Fruit fly (Drosophila melanogaster) whole organism, wandering third instar larva: Measurements from ENCODE around the gene Polr2H.
A peak's percentile ranks its signal among the peaks of the same experiment; 100 is the strongest.

Experiments
- Abd-B ChIP-seq: fragments of >200 bp; optimal IDR thresholded peaks from 2 replicates; lab custom pipeline; 2017; ENCODE audit warnings: missing biosample characterization, missing genetic modification characterization
- CG32264 ChIP-seq: fragments of 200-800 bp; sonication (Bioruptor generic); optimal IDR thresholded peaks from 2 replicates; lab custom pipeline; 2016; ENCODE audit warnings: missing biosample characterization, missing genetic modification characterization
- CrebA ChIP-seq: fragments of 200-800 bp; sonication (Bioruptor generic); optimal IDR thresholded peaks from 2 replicates; lab custom pipeline; 2016; ENCODE audit warnings: missing biosample characterization, mild to moderate bottlenecking, missing genetic modification characterization, borderline replicate concordance
- Dfd ChIP-seq: fragments of >200 bp; optimal IDR thresholded peaks from 2 replicates; lab custom pipeline; 2017; ENCODE audit warnings: missing biosample characterization, missing genetic modification characterization
- Dif ChIP-seq: fragments of 200-275, 200-300 bp; sonication (Bioruptor generic); optimal IDR thresholded peaks from 2 replicates; lab custom pipeline; 2018; ENCODE audit warnings: missing biosample characterization, missing genetic modification characterization; ENCODE audit not compliant: partially characterized antibody
- GATAd ChIP-seq: sonication (Bioruptor generic); optimal IDR thresholded peaks from 2 replicates; lab custom pipeline; 2016; ENCODE audit warnings: missing biosample characterization, missing genetic modification characterization
- HLH106 ChIP-seq: fragments of 200-800 bp; optimal IDR thresholded peaks from 3 replicates; lab custom pipeline; 2019; ENCODE audit warnings: missing biosample characterization, mild to moderate bottlenecking, missing genetic modification characterization, moderate library complexity
- Hr83 ChIP-seq: fragments of 200-300 bp; sonication (Bioruptor generic); optimal IDR thresholded peaks from 2 replicates; lab custom pipeline; 2016; ENCODE audit warnings: missing biosample characterization, mild to moderate bottlenecking, missing genetic modification characterization, moderate library complexity; ENCODE audit not compliant: poor library complexity, severe bottlenecking
- Jra ChIP-seq: sonication (Bioruptor generic); optimal IDR thresholded peaks from 2 replicates; lab custom pipeline; 2016; ENCODE audit warnings: missing biosample characterization, missing genetic modification characterization
- Myc ChIP-seq: fragments of >200 bp; optimal IDR thresholded peaks from 2 replicates; lab custom pipeline; 2017
- OdsH ChIP-seq: fragments of 200-800 bp; sonication (Bioruptor generic); optimal IDR thresholded peaks from 2 replicates; lab custom pipeline; 2016; ENCODE audit warnings: missing biosample characterization, mild to moderate bottlenecking, missing genetic modification characterization
- Rel ChIP-seq, 2 experiments: fragments of 200-800 bp; sonication (Bioruptor generic) in 1 of 2; optimal IDR thresholded peaks; 2 replicates in 1 of 2; 3 replicates in 1 of 2; lab custom pipeline; 2016 to 2019; ENCODE audit warnings: mild to moderate bottlenecking in 2 of 2, missing biosample characterization in 2 of 2, missing genetic modification characterization in 2 of 2, moderate library complexity in 1 of 2
- Sp1 ChIP-seq: fragments of 200-800 bp; sonication (Bioruptor generic); optimal IDR thresholded peaks from 3 replicates; lab custom pipeline; 2019; ENCODE audit warnings: missing biosample characterization, mild to moderate bottlenecking, missing genetic modification characterization, moderate library complexity
- Vsx2 ChIP-seq: fragments of 200-300, 225-300 bp; sonication (Bioruptor generic); optimal IDR thresholded peaks from 2 replicates; lab custom pipeline; 2018; ENCODE audit warnings: missing biosample characterization, missing genetic modification characterization; ENCODE audit not compliant: partially characterized antibody
- br ChIP-seq: fragments of 200-800 bp; sonication (Bioruptor generic); optimal IDR thresholded peaks from 2 replicates; lab custom pipeline; 2016; ENCODE audit warnings: missing biosample characterization, missing genetic modification characterization
- brk ChIP-seq: fragments of 200-800 bp; sonication (Bioruptor generic); optimal IDR thresholded peaks from 2 replicates; lab custom pipeline; 2016; ENCODE audit warnings: missing biosample characterization, mild to moderate bottlenecking, missing genetic modification characterization
- dl ChIP-seq, 2 experiments: fragments of 175-275, 200-275 bp in 1 of 2; fragments of 200-275 bp in 1 of 2; sonication (Bioruptor generic); optimal IDR thresholded peaks; lab custom pipeline; 2018; ENCODE audit warnings: mild to moderate bottlenecking in 2 of 2, missing biosample characterization in 2 of 2, missing genetic modification characterization in 2 of 2, moderate library complexity in 2 of 2; ENCODE audit not compliant: partially characterized antibody in 2 of 2, insufficient read depth in 1 of 2
- dmrt93B ChIP-seq: fragments of 200-800 bp; sonication (Bioruptor generic); optimal IDR thresholded peaks from 2 replicates; lab custom pipeline; 2018; ENCODE audit warnings: missing biosample characterization, mild to moderate bottlenecking, missing genetic modification characterization
- dsf ChIP-seq: sonication (Bioruptor generic); optimal IDR thresholded peaks from 2 replicates; lab custom pipeline; 2016; ENCODE audit warnings: missing biosample characterization, missing genetic modification characterization, borderline replicate concordance
- ey ChIP-seq: fragments of 200-800 bp; sonication (Bioruptor generic); optimal IDR thresholded peaks from 2 replicates; lab custom pipeline; 2016; ENCODE audit warnings: missing biosample characterization, missing genetic modification characterization
- foxo ChIP-seq, 2 experiments: fragments of 200-800 bp; sonication (Bioruptor generic); optimal IDR thresholded peaks; 2 replicates in 1 of 2; 3 replicates in 1 of 2; lab custom pipeline; 2016 to 2017; ENCODE audit warnings: missing biosample characterization in 2 of 2, missing genetic modification characterization in 2 of 2
- fru ChIP-seq: fragments of 200-800 bp; sonication (Bioruptor generic); optimal IDR thresholded peaks from 3 replicates; lab custom pipeline; 2016; ENCODE audit warnings: missing biosample characterization, mild to moderate bottlenecking, missing genetic modification characterization
- h ChIP-seq: fragments of 200-800 bp; sonication (Bioruptor generic); optimal IDR thresholded peaks from 3 replicates; lab custom pipeline; 2016; ENCODE audit warnings: missing biosample characterization, mild to moderate bottlenecking, missing genetic modification characterization
- jim ChIP-seq: fragments of 175-275, 200-325 bp; sonication (Bioruptor generic); optimal IDR thresholded peaks from 2 replicates; lab custom pipeline; 2016; ENCODE audit warnings: missing biosample characterization, mild to moderate bottlenecking, missing genetic modification characterization
- lola ChIP-seq: fragments of >200 bp; optimal IDR thresholded peaks from 2 replicates; lab custom pipeline; 2017; ENCODE audit warnings: missing biosample characterization, missing genetic modification characterization
- pan ChIP-seq: fragments of >200 bp; optimal IDR thresholded peaks from 2 replicates; lab custom pipeline; 2017
- rgr ChIP-seq: fragments of 200-800 bp; sonication (Bioruptor generic); optimal IDR thresholded peaks from 3 replicates; lab custom pipeline; 2016; ENCODE audit warnings: missing biosample characterization, mild to moderate bottlenecking, missing genetic modification characterization
- sage ChIP-seq: fragments of 200-800 bp; sonication (Bioruptor generic); optimal IDR thresholded peaks from 2 replicates; lab custom pipeline; 2016; ENCODE audit warnings: missing biosample characterization, mild to moderate bottlenecking, missing genetic modification characterization
- sv ChIP-seq: fragments of 200-800 bp; sonication (Bioruptor generic); optimal IDR thresholded peaks from 3 replicates; lab custom pipeline; 2016; ENCODE audit warnings: missing biosample characterization, missing genetic modification characterization
- tai ChIP-seq: sonication (Bioruptor generic); optimal IDR thresholded peaks from 2 replicates; lab custom pipeline; 2016; ENCODE audit warnings: missing biosample characterization, missing genetic modification characterization
- usp ChIP-seq: fragments of >200 bp; optimal IDR thresholded peaks from 2 replicates; lab custom pipeline; 2017; ENCODE audit warnings: missing biosample characterization, missing genetic modification characterization
- woc ChIP-seq: sonication (Bioruptor generic); optimal IDR thresholded peaks from 2 replicates; lab custom pipeline; 2016; ENCODE audit warnings: missing biosample characterization, mild to moderate bottlenecking, missing genetic modification characterization

The Polr2H gene

dm6 chr3L:21683942-21684341 is 44.8 kb upstream of the Polr2H start, which contains the start of gene Sfp78E:
Gene Sfp78E (minus strand): TSS chr3L:21684042.
- TF ChIP-seq lola (GFP tag; lab: Kevin White, UChicago) (no peak), ey (GFP tag; lab: Kevin White, UChicago) (no peak)

dm6 chr3L:21685753-21686152 is 43.0 kb upstream of the Polr2H start:
- TF ChIP-seq foxo (GFP tag; optimal IDR thresholded peaks at IDR 0.05; lab: Kevin White, UChicago) (peak in 1 of 2 experiments; percentile 1), GATAd (no peak)

- peak; percentile 58 for TF ChIP-seq Myc
- TF ChIP-seq woc, result peak; percentile 62
- TF ChIP-seq brk (GFP tag; lab: Kevin White, UChicago), result no peak
- TF ChIP-seq lola (GFP tag; lab: Kevin White, UChicago), result no peak
Measured at dm6 chr3L:21688607-21689129, 40.1 kb upstream of the Polr2H start.

- no peak for TF ChIP-seq Sp1 (GFP tag; lab: Kevin White, UChicago)
- TF ChIP-seq Vsx2, result no peak
- TF ChIP-seq Dfd (GFP tag; lab: Kevin White, UChicago), result no peak
- TF ChIP-seq dmrt93B (GFP tag; lab: Kevin White, UChicago), result no peak
- TF ChIP-seq dl (GFP tag; optimal IDR thresholded peaks at IDR 0.05; lab: Kevin White, UChicago; ENCODE audit: insufficient read depth in 1 of 2, partially characterized antibody in 2 of 2), result no peak
- no peak for TF ChIP-seq OdsH (GFP tag; lab: Kevin White, UChicago)
- TF ChIP-seq dsf (GFP tag; lab: Kevin White, UChicago), result no peak
- TF ChIP-seq CrebA (GFP tag; lab: Kevin White, UChicago), result no peak
Measured at dm6 chr3L:21694647-21695046, 34.1 kb upstream of the Polr2H start.

dm6 chr3L:21700052-21700451 is 28.7 kb upstream of the Polr2H start:
- no peak for TF ChIP-seq Jra (GFP tag; lab: Kevin White, UChicago)
- no peak for TF ChIP-seq Hr83
- TF ChIP-seq Rel (GFP tag; optimal IDR thresholded peaks at IDR 0.05; lab: Kevin White, UChicago), result no peak
- no peak for TF ChIP-seq Rel (tag; optimal IDR thresholded peaks at IDR 0.05; lab: Kevin White, UChicago)
- no peak for TF ChIP-seq usp
- TF ChIP-seq rgr, result no peak
- no peak for TF ChIP-seq tai (GFP tag; lab: Kevin White, UChicago)
- no peak for TF ChIP-seq Dif (GFP tag; lab: Kevin White, UChicago)
- TF ChIP-seq Sp1 (GFP tag; lab: Kevin White, UChicago), result no peak
- no peak for TF ChIP-seq CG32264 (GFP tag; lab: Kevin White, UChicago)
- no peak for TF ChIP-seq h
- no peak for TF ChIP-seq Abd-B
- TF ChIP-seq CrebA (GFP tag; lab: Kevin White, UChicago), result no peak
- no peak for TF ChIP-seq foxo (GFP tag; optimal IDR thresholded peaks at IDR 0.05; lab: Kevin White, UChicago)
- no peak for TF ChIP-seq jim (GFP tag; lab: Kevin White, UChicago)
- no peak for TF ChIP-seq pan
- TF ChIP-seq, all 38 proteins: peak for 0

- TF ChIP-seq br (GFP tag; lab: Kevin White, UChicago) (no peak), Rel (GFP tag; optimal IDR thresholded peaks at IDR 0.05; lab: Kevin White, UChicago) (no peak), Rel (tag; optimal IDR thresholded peaks at IDR 0.05; lab: Kevin White, UChicago) (no peak), sage (GFP tag; lab: Kevin White, UChicago) (no peak), lola (GFP tag; lab: Kevin White, UChicago) (no peak), OdsH (GFP tag; lab: Kevin White, UChicago) (no peak), Vsx2 (no peak), jim (GFP tag; lab: Kevin White, UChicago) (no peak), sv (GFP tag; lab: Kevin White, UChicago) (no peak), woc (no peak), h (no peak), dl (GFP tag; optimal IDR thresholded peaks at IDR 0.05; lab: Kevin White, UChicago; ENCODE audit: insufficient read depth in 1 of 2, partially characterized antibody in 2 of 2) (no peak), dsf (GFP tag; lab: Kevin White, UChicago) (no peak), fru (GFP tag; lab: Kevin White, UChicago) (no peak), HLH106 (tag; lab: Kevin White, UChicago) (no peak), CrebA (GFP tag; lab: Kevin White, UChicago) (no peak), Hr83 (no peak), Abd-B (no peak)
Measured at dm6 chr3L:21700945-21701344, 27.8 kb upstream of the Polr2H start.
